Fruit fly (Drosophila melanogaster): ENCODE measurements around the gene bard.

bard gene

dm6 chr3R:18094649-18095048 is 13.8 kb downstream of the bard start (continued):
- TF ChIP-seq wor (GFP tag; IDR thresholded peaks at IDR 0.05) (no peak), jing (GFP tag; optimal IDR thresholded peaks at IDR 0.05) (no peak), sd (tag; optimal IDR thresholded peaks at IDR 0.05) (peak; percentile 8), CG1529 (GFP tag; optimal IDR thresholded peaks at IDR 0.05) (no peak), sr (GFP tag; IDR thresholded peaks at IDR 0.05) (peak; percentile 100), Hand (GFP tag; optimal IDR thresholded peaks at IDR 0.05) (no peak), Abd-B (GFP tag; optimal IDR thresholded peaks at IDR 0.05) (no peak), CG30403 (GFP tag; optimal IDR thresholded peaks at IDR 0.05) (no peak), abd-A (tag; optimal IDR thresholded peaks at IDR 0.05) (no peak), CG15073 (GFP tag; optimal IDR thresholded peaks at IDR 0.05) (no peak), zfh2 (GFP tag; optimal IDR thresholded peaks at IDR 0.05) (no peak), Deaf1 (tag; optimal IDR thresholded peaks at IDR 0.05) (peak; percentile 47), lab (GFP tag; optimal IDR thresholded peaks at IDR 0.05) (no peak), grn (GFP tag; optimal IDR thresholded peaks at IDR 0.05) (no peak), Spps (tag; optimal IDR thresholded peaks at IDR 0.05) (no peak), CG12769 (tag; optimal IDR thresholded peaks at IDR 0.05) (peak; percentile 37), gfzf (GFP tag; optimal IDR thresholded peaks at IDR 0.05) (no peak), CG4707 (GFP tag; optimal IDR thresholded peaks at IDR 0.05) (no peak), Jarid2 (GFP tag; optimal IDR thresholded peaks at IDR 0.05) (no peak), pfk (GFP tag; optimal IDR thresholded peaks at IDR 0.05) (no peak), Blimp-1 (GFP tag; optimal IDR thresholded peaks at IDR 0.05) (no peak), bbx (GFP tag; IDR thresholded peaks at IDR 0.05; ENCODE audit: partially characterized antibody) (no peak), Scr (GFP tag; IDR thresholded peaks at IDR 0.05; ENCODE audit: partially characterized antibody) (no peak), Six4 (GFP tag; optimal IDR thresholded peaks at IDR 0.05) (no peak), CG11723 (GFP tag; optimal IDR thresholded peaks at IDR 0.05) (no peak), HLH4C (GFP tag; IDR thresholded peaks at IDR 0.05; ENCODE audit: partially characterized antibody) (0 out of 3 replicates have a peak, but pooled peaks have one; percentile 22), prd (optimal IDR thresholded peaks at IDR 0.05) (no peak), prd (GFP tag; IDR thresholded peaks at IDR 0.05) (no peak), Ets97D (GFP tag; optimal IDR thresholded peaks at IDR 0.05) (no peak), CG2129 (GFP tag; IDR thresholded peaks at IDR 0.05; ENCODE audit: partially characterized antibody) (no peak), Chrac-16 (GFP tag; optimal IDR thresholded peaks at IDR 0.05) (no peak), CG3281 (GFP tag; optimal IDR thresholded peaks at IDR 0.05) (no peak)

dm6 chr3R:18097531-18097930 is 16.7 kb downstream of the bard start:
- TF ChIP-seq NfI (GFP tag; optimal IDR thresholded peaks at IDR 0.05) (no peak), Dref (GFP tag; IDR thresholded peaks at IDR 0.05) (0 out of 2 replicates have a peak, but pooled peaks have one; percentile 16)

- TF ChIP-seq Dfd (GFP tag; optimal IDR thresholded peaks at IDR 0.05), result no peak
- TF ChIP-seq CG1603 (tag; optimal IDR thresholded peaks at IDR 0.05), result no peak
- no peak for TF ChIP-seq Rx (GFP tag; IDR thresholded peaks at IDR 0.05)
- no peak for TF ChIP-seq CG10654 (GFP tag; optimal IDR thresholded peaks at IDR 0.05)
- TF ChIP-seq gem (tag; optimal IDR thresholded peaks at IDR 0.05), result no peak
- TF ChIP-seq gcm (GFP tag; optimal IDR thresholded peaks at IDR 0.05), result no peak
- no peak for TF ChIP-seq CG12071 (GFP tag; optimal IDR thresholded peaks at IDR 0.05)
- TF ChIP-seq p53 (GFP tag; optimal IDR thresholded peaks at IDR 0.05), result no peak
- no peak for TF ChIP-seq Dip2 (GFP tag; IDR thresholded peaks at IDR 0.05)
- no peak for TF ChIP-seq CG18764 (GFP tag; optimal IDR thresholded peaks at IDR 0.05)
- TF ChIP-seq CG9797 (GFP tag; optimal IDR thresholded peaks at IDR 0.05), result no peak
- TF ChIP-seq Optix (GFP tag; IDR thresholded peaks at IDR 0.05), result no peak
- TF ChIP-seq CG31441 (GFP tag; IDR thresholded peaks at IDR 0.05), result no peak
- TF ChIP-seq tna (GFP tag; IDR thresholded peaks at IDR 0.05; ENCODE audit: partially characterized antibody), result no peak
- no peak for TF ChIP-seq pan (optimal IDR thresholded peaks at IDR 0.05)
- TF ChIP-seq pan (GFP tag; optimal IDR thresholded peaks at IDR 0.05 in 1 of 2, IDR thresholded peaks at IDR 0.05 in 1 of 2), result no peak
Measured at dm6 chr3R:18103196-18103809, 22.5 kb downstream of the bard start.

All from whole organism, embryonic.